Fruit fly (Drosophila melanogaster): ENCODE data around the gene CG13247.

dm6 chr3L:20404515-20404914 is 34.4 kb downstream of the CG13247 start:
- TF ChIP-seq CTCF (optimal IDR thresholded peaks at IDR 0.05) (no peak), CG8478 (optimal IDR thresholded peaks at IDR 0.05) (no peak)
